Worm (Caenorhabditis elegans) whole organism, early embryonic: ENCODE data around the gene srt-36.

Experiments
- aly-1 ChIP-seq: sonication (generic microtip); optimal IDR thresholded peaks from 2 replicates; lab custom pipeline; 2016; ENCODE audit warnings: missing genetic modification characterization, missing compliant biosample characterization
- ama-1 ChIP-seq: fragments of 150-350 bp; optimal IDR thresholded peaks from 2 replicates; lab custom pipeline; 2014
- ceh-13 ChIP-seq: fragments of 200-800 bp; sonication (Bioruptor generic); optimal IDR thresholded peaks from 2 replicates; lab custom pipeline; 2018; ENCODE audit warnings: mild to moderate bottlenecking, missing genetic modification characterization, missing compliant biosample characterization
- ceh-36 ChIP-seq: sonication (generic microtip); optimal IDR thresholded peaks from 2 replicates; lab custom pipeline; 2016; ENCODE audit warnings: missing genetic modification characterization, inconsistent platforms, missing compliant biosample characterization
- ets-7 ChIP-seq: sonication (generic microtip); optimal IDR thresholded peaks from 2 replicates; lab custom pipeline; 2016; ENCODE audit warnings: missing genotype, missing genetic modification characterization, missing compliant biosample characterization
- hmbx-1 ChIP-seq: sonication (generic microtip); optimal IDR thresholded peaks from 2 replicates; lab custom pipeline; 2016; ENCODE audit warnings: mild to moderate bottlenecking, missing genetic modification characterization, missing compliant biosample characterization
- hmg-4 ChIP-seq: fragments of 200-800 bp; sonication (Bioruptor generic); optimal IDR thresholded peaks from 2 replicates; lab custom pipeline; 2018; ENCODE audit warnings: mild to moderate bottlenecking, missing genetic modification characterization, missing compliant biosample characterization
- hnd-1 ChIP-seq: sonication (generic microtip); optimal IDR thresholded peaks from 2 replicates; lab custom pipeline; 2016; ENCODE audit warnings: missing genetic modification characterization, missing compliant biosample characterization
- pes-1 ChIP-seq: fragments of 200-800 bp; sonication (Bioruptor generic); IDR thresholded peaks from 2 replicates; pipeline ENCODE4 v1.3.6; 2022; ENCODE audit warnings: missing genetic modification reagents, missing genetic modification characterization, missing compliant biosample characterization
- sea-1 ChIP-seq: fragments of 200-800 bp; sonication (Bioruptor generic); conservative IDR thresholded peaks from 2 replicates; pipeline ENCODE4 v1.3.6; 2022; ENCODE audit warnings: missing genetic modification characterization, missing compliant biosample characterization
- tbx-37 ChIP-seq: fragments of 200-800 bp; sonication (Bioruptor generic); conservative IDR thresholded peaks from 2 replicates; pipeline ENCODE4 v1.3.6; 2022; ENCODE audit warnings: missing genetic modification reagents, missing genetic modification characterization, missing compliant biosample characterization
- tra-4 ChIP-seq: sonication (generic microtip); optimal IDR thresholded peaks from 2 replicates; lab custom pipeline; 2017; ENCODE audit warnings: missing genetic modification characterization, missing compliant biosample characterization

- no peak for TF ChIP-seq ama-1
- TF ChIP-seq ceh-13 (GFP tag; lab: Kevin White, UChicago) = no peak
- TF ChIP-seq ceh-36 (tag; lab: Kevin White, UChicago) = no peak
- no peak for TF ChIP-seq hmg-4
- TF ChIP-seq aly-1 = no peak
- TF ChIP-seq pes-1 (GFP tag; lab: Robert Waterston, UW) = no peak
- no peak for TF ChIP-seq ets-7 (tag; lab: Kevin White, UChicago)
- TF ChIP-seq hnd-1 (tag; lab: Kevin White, UChicago) = no peak
- TF ChIP-seq sea-1 = no peak
- no peak for TF ChIP-seq hmbx-1 (tag; lab: Kevin White, UChicago)
- no peak for TF ChIP-seq tbx-37 (GFP tag; lab: Robert Waterston, UW)
- no peak for TF ChIP-seq tra-4 (tag; lab: Kevin White, UChicago)
These were observed 6.7 kb downstream of the srt-36 start for ce11 chrV:4261385-4261784.
